Worm (Caenorhabditis elegans): ENCODE measurements around the gene C39D10.2.

DNA sequence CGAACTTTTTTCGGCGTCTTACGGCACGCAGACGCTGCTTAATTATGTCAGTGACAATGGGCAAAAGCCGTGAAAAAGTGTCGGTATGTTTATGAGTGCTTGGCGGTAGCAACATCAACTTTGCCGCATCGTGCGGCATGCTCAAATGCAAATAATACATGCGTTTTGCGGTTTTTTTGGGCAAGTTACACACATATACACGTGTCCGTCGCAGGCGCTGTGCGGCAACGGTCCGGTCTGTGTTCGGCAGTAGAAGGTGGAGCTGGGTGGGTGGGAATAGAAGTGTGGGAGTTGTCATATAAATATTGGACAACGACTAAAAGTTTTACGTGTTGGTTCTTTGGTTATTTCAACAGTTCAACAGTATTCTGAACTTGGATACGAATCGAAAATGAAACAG, 46.8 kb upstream of the C39D10.2 start, which contains the start of gene idpp-11:
- TF ChIP-seq flt-1 (GFP tag; IDR thresholded peaks at IDR 0.05) = no peak
- TF ChIP-seq klf-2 (GFP tag; conservative IDR thresholded peaks at IDR 0.05) = no peak
- no peak for TF ChIP-seq ztf-23 (GFP tag; IDR thresholded peaks at IDR 0.05)
- TF ChIP-seq cog-1 (tag; optimal IDR thresholded peaks at IDR 0.05) = no peak
- TF ChIP-seq tab-1 (GFP tag; IDR thresholded peaks at IDR 0.05) = no peak
